Worm (Caenorhabditis elegans) whole organism, L1 larva: Measurements from ENCODE around the gene ent-4.

ENCODE experiments used
- C16A3.4 ChIP-seq: fragments of 150-350 bp; optimal IDR thresholded peaks from 2 replicates; lab custom pipeline; 2014; ENCODE audit warnings: missing biosample characterization, missing genetic modification characterization
- C34B4.2 ChIP-seq: sonication (generic microtip); optimal IDR thresholded peaks from 2 replicates; lab custom pipeline; 2017; ENCODE audit warnings: mild to moderate bottlenecking, missing genetic modification characterization, missing compliant biosample characterization
- aha-1 ChIP-seq: fragments of 150-350 bp; optimal IDR thresholded peaks from 2 replicates; lab custom pipeline; 2014; ENCODE audit warnings: missing biosample characterization, missing genetic modification characterization
- alr-1 ChIP-seq: fragments of 200-800 bp; sonication (Bioruptor generic); optimal IDR thresholded peaks from 2 replicates; lab custom pipeline; 2018; ENCODE audit warnings: borderline replicate concordance, mild to moderate bottlenecking, missing genetic modification characterization, missing compliant biosample characterization
- aly-2 ChIP-seq: fragments of 150-350 bp; optimal IDR thresholded peaks from 2 replicates; lab custom pipeline; 2014; ENCODE audit warnings: missing biosample characterization, missing genetic modification characterization
- ama-1 ChIP-seq: fragments of 150-350 bp; optimal IDR thresholded peaks from 2 replicates; lab custom pipeline; 2014
- ceh-63 ChIP-seq: fragments of 200-800 bp; sonication (Bioruptor generic); optimal IDR thresholded peaks from 2 replicates; lab custom pipeline; 2018; ENCODE audit warnings: mild to moderate bottlenecking, missing genetic modification characterization, missing compliant biosample characterization
- ceh-8 ChIP-seq: fragments of 200-800 bp; sonication (Bioruptor generic); optimal IDR thresholded peaks from 2 replicates; lab custom pipeline; 2018; ENCODE audit warnings: mild to moderate bottlenecking, missing genetic modification characterization, moderate library complexity, missing compliant biosample characterization
- ceh-88 ChIP-seq: fragments of 200-800 bp; sonication (Bioruptor generic); IDR thresholded peaks from 2 replicates; pipeline ENCODE4 v1.3.6; 2022; ENCODE audit warnings: missing genetic modification characterization, missing compliant biosample characterization
- ces-1 ChIP-seq: fragments of 150-350 bp; optimal IDR thresholded peaks from 2 replicates; lab custom pipeline; 2014; ENCODE audit warnings: missing biosample characterization, missing genetic modification reagents, missing genetic modification characterization
- dpl-1 ChIP-seq, 3 experiments: fragments of 150-350 bp in 2 of 3; sonication (generic microtip) in 1 of 3; optimal IDR thresholded peaks; 2 replicates each; lab custom pipeline; 2014 to 2017; ENCODE audit warnings: missing biosample characterization in 3 of 3, missing genetic modification characterization in 3 of 3, missing genetic modification reagents in 3 of 3
- dsc-1 ChIP-seq: sonication (generic microtip); optimal IDR thresholded peaks from 2 replicates; lab custom pipeline; 2016; ENCODE audit warnings: mild to moderate bottlenecking, missing genetic modification characterization, missing compliant biosample characterization
- efl-3 ChIP-seq: fragments of 200-800 bp; sonication (Bioruptor generic); optimal IDR thresholded peaks from 2 replicates; lab custom pipeline; 2018; ENCODE audit warnings: mild to moderate bottlenecking, missing genetic modification characterization, missing compliant biosample characterization
- egl-13 ChIP-seq: sonication (generic microtip); optimal IDR thresholded peaks from 2 replicates; lab custom pipeline; 2016; ENCODE audit warnings: missing genotype, missing genetic modification reagents, missing genetic modification characterization, missing compliant biosample characterization
- elt-3 ChIP-seq, 6 experiments: fragments of 150-350 bp in 1 of 6; sonication (generic microtip); optimal IDR thresholded peaks; 2 replicates each; lab custom pipeline; 2017 to 2018; ENCODE audit warnings: missing biosample characterization in 6 of 6, missing genetic modification characterization in 6 of 6, inconsistent platforms in 1 of 6
- fkh-4 ChIP-seq: sonication (generic microtip); optimal IDR thresholded peaks from 2 replicates; lab custom pipeline; 2016; ENCODE audit warnings: missing compliant biosample characterization, missing genetic modification characterization, borderline replicate concordance
- fkh-8 ChIP-seq: sonication (generic microtip); optimal IDR thresholded peaks from 2 replicates; lab custom pipeline; 2016; ENCODE audit warnings: mild to moderate bottlenecking, missing genetic modification characterization, missing compliant biosample characterization
- grh-1 ChIP-seq: fragments of 200-800 bp; sonication (Bioruptor generic); IDR thresholded peaks from 2 replicates; pipeline ENCODE4 v1.3.6; 2022; ENCODE audit warnings: missing genetic modification reagents, missing genetic modification characterization, missing compliant biosample characterization
- hlh-17 ChIP-seq: fragments of 200-800 bp; sonication (Bioruptor generic); optimal IDR thresholded peaks from 2 replicates; lab custom pipeline; 2018; ENCODE audit warnings: missing genetic modification characterization, mild to moderate bottlenecking, missing compliant biosample characterization, moderate library complexity, borderline replicate concordance
- hlh-4 ChIP-seq: sonication (generic microtip); optimal IDR thresholded peaks from 2 replicates; lab custom pipeline; 2016; ENCODE audit warnings: mild to moderate bottlenecking, missing genetic modification characterization, missing compliant biosample characterization
- irx-1 ChIP-seq: sonication (generic microtip); optimal IDR thresholded peaks from 2 replicates; lab custom pipeline; 2016; ENCODE audit warnings: missing genetic modification characterization, missing compliant biosample characterization
- isw-1 ChIP-seq: fragments of 200-800 bp; sonication (Bioruptor generic); IDR thresholded peaks from 2 replicates; pipeline ENCODE4 v1.3.6; 2022; ENCODE audit warnings: missing genetic modification characterization, missing compliant biosample characterization
- lin-13 ChIP-seq: fragments of 150-350 bp; optimal IDR thresholded peaks from 2 replicates; lab custom pipeline; 2014; ENCODE audit warnings: missing biosample characterization, missing genetic modification reagents, missing genetic modification characterization
- lsy-2 ChIP-seq, 2 experiments: fragments of 150-350 bp; optimal IDR thresholded peaks; 2 replicates each; lab custom pipeline; 2014; ENCODE audit warnings: missing biosample characterization in 2 of 2, missing genetic modification characterization in 2 of 2
- nhr-12 ChIP-seq: sonication (generic microtip); optimal IDR thresholded peaks from 2 replicates; lab custom pipeline; 2017; ENCODE audit warnings: missing biosample characterization, missing genetic modification characterization
- nhr-19 ChIP-seq: fragments of 200-800 bp; sonication (Bioruptor generic); conservative IDR thresholded peaks from 2 replicates; pipeline ENCODE4 v1.3.6; 2022; ENCODE audit warnings: missing genetic modification characterization, missing compliant biosample characterization
- nhr-28 ChIP-seq: fragments of 150-350 bp; optimal IDR thresholded peaks from 2 replicates; lab custom pipeline; 2014; ENCODE audit warnings: missing biosample characterization, missing genetic modification characterization
- nhr-71 ChIP-seq: sonication (generic microtip); optimal IDR thresholded peaks from 2 replicates; lab custom pipeline; 2016; ENCODE audit warnings: mild to moderate bottlenecking, missing genetic modification characterization, moderate library complexity, missing compliant biosample characterization
- nhr-77 ChIP-seq: fragments of 150-350 bp; optimal IDR thresholded peaks from 2 replicates; lab custom pipeline; 2014; ENCODE audit warnings: missing biosample characterization, missing genetic modification characterization
- nhr-84 ChIP-seq: sonication (generic microtip); optimal IDR thresholded peaks from 2 replicates; lab custom pipeline; 2017; ENCODE audit warnings: missing biosample characterization, missing genetic modification characterization
- nhr-85 ChIP-seq: sonication (generic microtip); peaks from one replicate; lab custom pipeline; 2016; ENCODE audit warnings: missing genetic modification characterization, inconsistent platforms, missing compliant biosample characterization
- pag-3 ChIP-seq: sonication (generic microtip); optimal IDR thresholded peaks from 2 replicates; lab custom pipeline; 2017; ENCODE audit warnings: missing genetic modification characterization, mild to moderate bottlenecking, missing compliant biosample characterization, antibody characterized with exemption, borderline replicate concordance; ENCODE audit not compliant: insufficient read depth
- pax-3 ChIP-seq: fragments of 200-800 bp; sonication (Bioruptor generic); optimal IDR thresholded peaks from 2 replicates; lab custom pipeline; 2018; ENCODE audit warnings: mild to moderate bottlenecking, missing genetic modification characterization, moderate library complexity, missing compliant biosample characterization
- pqm-1 ChIP-seq: sonication (generic microtip); optimal IDR thresholded peaks from 3 replicates; lab custom pipeline; 2017; ENCODE audit warnings: missing biosample characterization, missing genetic modification characterization
- rnt-1 ChIP-seq: sonication (generic microtip); optimal IDR thresholded peaks from 2 replicates; lab custom pipeline; 2016; ENCODE audit warnings: mild to moderate bottlenecking, missing genetic modification characterization, moderate library complexity, missing compliant biosample characterization
- snu-23 ChIP-seq: sonication (generic microtip); optimal IDR thresholded peaks from 2 replicates; lab custom pipeline; 2016; ENCODE audit warnings: missing genetic modification characterization, missing compliant biosample characterization
- sox-4 ChIP-seq: sonication (generic microtip); optimal IDR thresholded peaks from 2 replicates; lab custom pipeline; 2016; ENCODE audit warnings: missing genetic modification characterization, missing compliant biosample characterization
- sup-37 ChIP-seq: fragments of 200-800 bp; sonication (Bioruptor generic); optimal IDR thresholded peaks from 2 replicates; lab custom pipeline; 2018; ENCODE audit warnings: mild to moderate bottlenecking, missing genetic modification characterization, missing compliant biosample characterization
- swsn-7 ChIP-seq: sonication (generic microtip); optimal IDR thresholded peaks from 2 replicates; lab custom pipeline; 2016; ENCODE audit warnings: missing genetic modification characterization, missing compliant biosample characterization
- unc-130 ChIP-seq: fragments of 150-350 bp; optimal IDR thresholded peaks from 2 replicates; lab custom pipeline; 2017; ENCODE audit warnings: missing biosample characterization, missing genetic modification characterization, inconsistent platforms
- unc-30 ChIP-seq: sonication (generic microtip); optimal IDR thresholded peaks from 2 replicates; lab custom pipeline; 2017; ENCODE audit warnings: missing biosample characterization, missing genetic modification characterization
- vab-15 ChIP-seq: sonication (generic microtip); optimal IDR thresholded peaks from 2 replicates; lab custom pipeline; 2017; ENCODE audit warnings: missing genotype, mild to moderate bottlenecking, missing genetic modification characterization, missing compliant biosample characterization
- xbp-1 ChIP-seq: sonication (generic microtip); optimal IDR thresholded peaks from 2 replicates; lab custom pipeline; 2016; ENCODE audit warnings: missing genetic modification characterization, missing compliant biosample characterization
- ztf-4 ChIP-seq: fragments of 150-350 bp; optimal IDR thresholded peaks from 2 replicates; lab custom pipeline; 2014; ENCODE audit warnings: missing biosample characterization, missing genetic modification characterization

Gene ent-4

DNA sequence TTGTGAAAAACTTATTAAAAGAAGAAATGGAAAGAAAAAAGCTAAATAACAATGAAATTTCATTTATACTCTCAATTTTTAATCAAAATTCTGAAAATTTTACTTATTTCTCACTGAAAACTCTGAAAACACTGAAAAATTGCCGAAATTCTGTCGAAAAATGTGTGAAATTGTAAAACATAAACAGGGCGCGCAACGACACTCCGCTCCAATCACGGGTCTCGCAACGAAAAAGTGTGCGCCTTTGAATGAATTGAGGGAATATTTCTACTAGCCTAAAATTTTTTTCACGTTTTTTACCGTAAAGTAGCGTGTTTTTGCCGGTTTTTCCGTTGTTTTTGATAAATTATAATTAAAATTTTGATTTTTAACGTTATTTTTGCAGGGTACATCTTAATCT lies 50.8 kb downstream of the ent-4 start, which contains the start of gene rpl-18 (continued):
- TF ChIP-seq sox-4 (peak; percentile 47), dpl-1 (GFP tag; optimal IDR thresholded peaks at IDR 0.05; lab: Kevin White, UChicago) (peak; percentile 74 to 84 (median 80)), egl-13 (peak; percentile 48), pag-3 (no peak), pax-3 (peak; percentile 25), elt-3 (tag; optimal IDR thresholded peaks at IDR 0.05; lab: Kevin White, UChicago) (peak in 2 of 6 experiments; percentile 60 to 87), nhr-12 (tag; lab: Kevin White, UChicago) (no peak), fkh-8 (tag; lab: Kevin White, UChicago) (peak; percentile 69), nhr-19 (peak; percentile 62), nhr-28 (tag; lab: Kevin White, UChicago) (no peak), nhr-71 (tag; lab: Kevin White, UChicago) (peak; percentile 82), alr-1 (tag; lab: Kevin White, UChicago) (no peak), ceh-88 (no peak), ces-1 (GFP tag; lab: Kevin White, UChicago) (no peak), C34B4.2 (no peak), hlh-17 (GFP tag; lab: Kevin White, UChicago) (no peak), grh-1 (GFP tag; lab: Robert Waterston, UW) (no peak), pqm-1 (tag; lab: Kevin White, UChicago) (no peak), rnt-1 (tag; lab: Kevin White, UChicago) (peak; percentile 80), snu-23 (GFP tag; lab: Kevin White, UChicago) (peak; percentile 87), vab-15 (peak; percentile 51), ceh-63 (GFP tag; lab: Kevin White, UChicago) (no peak), aha-1 (tag; lab: Kevin White, UChicago) (no peak), nhr-84 (tag; lab: Kevin White, UChicago) (no peak), efl-3 (no peak), nhr-77 (tag; lab: Kevin White, UChicago) (peak; percentile 58), aly-2 (peak; percentile 3), swsn-7 (peak; percentile 71), ama-1 (lab: Kevin White, UChicago) (no peak), sup-37 (GFP tag; lab: Kevin White, UChicago) (no peak)

DNA sequence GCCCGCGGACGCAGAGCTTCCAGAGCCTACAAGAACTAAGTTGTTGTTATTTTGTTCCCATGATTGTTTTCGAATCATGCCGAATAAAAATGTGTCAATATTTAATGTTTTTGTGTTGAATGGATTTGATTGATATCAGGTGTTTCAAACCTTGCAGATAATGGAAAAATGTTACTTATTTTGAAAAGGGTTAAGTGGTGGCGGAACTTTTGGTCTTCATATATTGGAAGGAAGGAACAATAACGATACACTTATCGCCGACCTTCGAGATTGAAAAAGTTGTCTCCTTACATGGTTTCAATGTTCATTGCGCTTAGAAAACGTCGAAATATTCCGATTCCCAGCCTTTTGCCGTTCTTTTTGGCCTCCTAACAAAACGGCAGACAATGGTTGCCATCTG lies 52.0 kb downstream of the ent-4 start, which contains the start of gene gly-10:
Gene gly-10, plus strand, starts transcription at position 387 of the 400 bp plus-strand sequence.
- peak in 1 of 2 experiments; percentile 36 for TF ChIP-seq lsy-2 (tag; optimal IDR thresholded peaks at IDR 0.05; lab: Kevin White, UChicago)
- peak; percentile 64 for TF ChIP-seq nhr-85
- TF ChIP-seq xbp-1 (tag; lab: Kevin White, UChicago): no peak

DNA sequence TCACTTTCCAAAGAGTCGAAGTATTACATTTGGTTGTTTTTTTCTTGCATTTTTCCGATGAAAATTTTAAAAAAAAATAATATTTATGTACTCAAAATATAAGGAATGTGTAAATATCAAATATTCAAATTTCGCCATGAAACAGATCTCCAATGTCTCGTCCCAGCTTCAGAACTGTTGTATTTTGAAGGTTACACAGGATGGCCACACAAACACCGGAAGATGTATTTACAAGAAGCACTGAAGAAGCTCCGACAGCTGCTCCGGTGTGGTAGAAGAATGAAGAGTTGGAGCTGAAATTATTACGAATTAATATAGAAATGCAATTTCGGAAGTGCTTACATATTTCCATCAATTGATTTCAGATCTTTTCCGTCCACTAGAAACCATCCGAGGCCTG lies 55.6 kb downstream of the ent-4 start:
- TF ChIP-seq fkh-4 (tag; lab: Kevin White, UChicago): no peak
- no peak for TF ChIP-seq isw-1
- no peak for TF ChIP-seq unc-30 (tag; lab: Kevin White, UChicago)
- no peak for TF ChIP-seq dsc-1 (tag; lab: Kevin White, UChicago)
- no peak for TF ChIP-seq lin-13 (GFP tag; lab: Kevin White, UChicago)
- TF ChIP-seq hlh-4: no peak
- no peak for TF ChIP-seq nhr-12 (tag; lab: Kevin White, UChicago)
- TF ChIP-seq ztf-4 (tag; lab: Kevin White, UChicago): no peak
- no peak for TF ChIP-seq unc-130 (tag; lab: Kevin White, UChicago)
- TF ChIP-seq C16A3.4 (tag; lab: Kevin White, UChicago): no peak
- no peak for TF ChIP-seq irx-1 (tag; lab: Kevin White, UChicago)
- TF ChIP-seq ceh-8 (GFP tag; lab: Kevin White, UChicago): no peak
